Worm (Caenorhabditis elegans): Measurements from ENCODE around the gene B0361.11.

ce11 chrIII:7253669-7254068 is 23.7 kb upstream of the B0361.11 start:
- TF ChIP-seq F26F4.8 (GFP tag; conservative IDR thresholded peaks at IDR 0.05), result no peak
- no peak for TF ChIP-seq nhr-28 (tag; optimal IDR thresholded peaks at IDR 0.05)
- TF ChIP-seq egl-43 (GFP tag; IDR thresholded peaks at IDR 0.05), result no peak
- TF ChIP-seq ctbp-1 (GFP tag; IDR thresholded peaks at IDR 0.05), result no peak
